Worm (Caenorhabditis elegans) whole organism, L4/young adult: ENCODE data around the gene F47B8.18.

Source experiments
- W03F9.2 ChIP-seq: fragments of 150-350 bp; optimal IDR thresholded peaks from 2 replicates; lab custom pipeline; 2014; ENCODE audit warnings: missing biosample characterization, missing genetic modification characterization
- dao-5 ChIP-seq: sonication (generic microtip); optimal IDR thresholded peaks from 2 replicates; lab custom pipeline; 2016; ENCODE audit warnings: missing genotype, missing genetic modification characterization, moderate library complexity, missing compliant biosample characterization
- him-1 ChIP-seq: sonication (generic microtip); optimal IDR thresholded peaks from 2 replicates; lab custom pipeline; 2016; ENCODE audit warnings: missing genotype, missing genetic modification reagents, missing genetic modification characterization, missing compliant biosample characterization

DNA sequence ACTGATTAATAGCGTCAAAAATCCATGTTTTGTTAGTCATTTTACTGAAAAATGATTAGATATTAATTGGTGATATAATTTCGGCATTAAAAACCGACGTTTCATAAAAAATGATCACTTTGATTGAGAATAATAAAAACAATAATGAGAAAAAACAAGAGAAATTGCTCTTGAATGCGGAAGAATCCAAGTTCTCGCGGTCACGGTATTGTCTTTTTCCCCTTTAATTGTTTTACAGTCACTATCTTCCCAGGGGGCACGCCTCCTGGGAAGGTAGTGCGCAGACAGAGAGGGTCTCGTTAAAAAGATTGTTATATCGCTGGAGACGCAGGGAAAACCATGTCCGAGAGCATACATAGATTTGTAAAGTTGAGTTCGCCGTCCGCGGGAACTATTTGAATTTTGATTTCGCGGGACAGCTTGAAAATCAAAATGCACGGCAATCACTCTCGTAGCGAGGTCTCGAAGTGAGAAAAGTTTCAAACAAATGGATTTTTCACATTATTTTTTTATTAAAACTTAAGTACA, 31.5 kb downstream of the F47B8.18 start, which contains the start of gene F14D7.2:
- TF ChIP-seq W03F9.2 (tag; lab: Kevin White, UChicago) (no peak), dao-5 (tag; lab: Kevin White, UChicago) (no peak), him-1 (no peak)
